Worm (Caenorhabditis elegans) whole organism, late embryonic: Measurements from ENCODE around the gene T10G3.4.

Experiments used
- ama-1 ChIP-seq: fragments of 150-350 bp; optimal IDR thresholded peaks from 2 replicates; lab custom pipeline; 2014
- fkh-6 ChIP-seq: sonication (generic microtip); optimal IDR thresholded peaks from 2 replicates; lab custom pipeline; 2016; ENCODE audit warnings: missing genetic modification characterization, missing compliant biosample characterization

DNA sequence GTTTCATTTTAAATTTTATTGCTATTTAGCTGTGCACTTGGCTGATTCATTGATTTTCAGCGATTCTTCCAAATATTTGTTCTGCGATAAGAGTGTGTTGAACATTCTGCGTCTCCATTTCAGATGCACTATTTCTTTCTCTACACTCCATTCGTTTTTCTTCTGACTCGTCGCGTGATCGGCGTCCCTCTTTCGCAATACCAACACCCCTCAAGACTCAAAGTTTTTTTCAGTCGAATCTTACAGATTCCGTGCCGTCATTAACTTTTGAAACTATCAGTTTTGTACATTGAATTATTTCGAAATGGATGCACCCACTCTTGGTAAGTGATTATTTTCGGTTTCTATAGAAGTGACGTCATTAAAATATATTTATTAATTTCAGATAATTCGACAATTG, 21.3 kb downstream of the T10G3.4 start, which contains the start of gene frm-10:
- TF ChIP-seq fkh-6 (tag; lab: Kevin White, UChicago) (no peak), ama-1 (lab: Kevin White, UChicago) (no peak)
